Worm (Caenorhabditis elegans): Measurements from ENCODE around the gene rpt-4.

- no peak for TF ChIP-seq attf-5 (GFP tag; optimal IDR thresholded peaks at IDR 0.05)
- TF ChIP-seq sdz-38 (tag; optimal IDR thresholded peaks at IDR 0.05) = no peak
- TF ChIP-seq F57C9.4 (tag; optimal IDR thresholded peaks at IDR 0.05) = no peak
- TF ChIP-seq mel-28 (tag; optimal IDR thresholded peaks at IDR 0.05; ENCODE audit: borderline replicate concordance) = no peak
- no peak for TF ChIP-seq nhr-80 (tag; optimal IDR thresholded peaks at IDR 0.05)
- TF ChIP-seq madf-10 (tag; optimal IDR thresholded peaks at IDR 0.05) = no peak
Measured at ce11 chrII:586-985, 45.4 kb downstream of the rpt-4 start.

Measured in whole organism, young adult.